Fruit fly (Drosophila melanogaster) whole organism, embryonic: ENCODE results near the gene CG46440.

ENCODE experiments used
- Aef1 ChIP-seq: fragments of 200-800 bp; sonication (Bioruptor generic); IDR thresholded peaks from 3 replicates; pipeline ENCODE4 v1.3.6; 2022; ENCODE audit warnings: missing biosample characterization, missing genetic modification characterization
- Atf6 ChIP-seq: fragments of 200-800 bp; sonication (Bioruptor generic); IDR thresholded peaks from 2 replicates; pipeline ENCODE4 v1.3.6; 2022; ENCODE audit warnings: missing biosample characterization, missing genetic modification characterization
- B-H1 ChIP-seq: fragments of 200-800 bp; sonication (Bioruptor generic); IDR thresholded peaks from 3 replicates; pipeline ENCODE4 v1.3.6; 2022; ENCODE audit warnings: missing biosample characterization, missing genetic modification characterization
- BEAF-32 ChIP-seq: fragments of 200-800 bp; sonication (Bioruptor generic); optimal IDR thresholded peaks from 3 replicates; lab custom pipeline; 2017; ENCODE audit warnings: missing biosample characterization, missing genetic modification characterization, mild to moderate bottlenecking, moderate library complexity, missing genetic modification reagents
- Bgb ChIP-seq: fragments of 200-800 bp; sonication (Bioruptor generic); IDR thresholded peaks from 2 replicates; pipeline ENCODE4 v1.3.6; 2022; ENCODE audit warnings: missing biosample characterization, missing genetic modification characterization; ENCODE audit not compliant: partially characterized antibody
- Blimp-1 ChIP-seq: fragments of 200-800 bp; sonication (Bioruptor generic); optimal IDR thresholded peaks from 3 replicates; lab custom pipeline; 2018; ENCODE audit warnings: missing biosample characterization, missing genetic modification characterization, mild to moderate bottlenecking, moderate library complexity, missing genetic modification reagents
- BtbVII ChIP-seq: fragments of 200-800 bp; sonication (Bioruptor generic); optimal IDR thresholded peaks from 3 replicates; lab custom pipeline; 2017; ENCODE audit warnings: missing biosample characterization, mild to moderate bottlenecking, missing genetic modification characterization
- CG10209 ChIP-seq: fragments of 200-800 bp; sonication (Bioruptor generic); optimal IDR thresholded peaks from 3 replicates; lab custom pipeline; 2017; ENCODE audit warnings: missing biosample characterization, mild to moderate bottlenecking, missing genetic modification characterization, missing genetic modification reagents
- CG1024 ChIP-seq: fragments of 200-800 bp; sonication (Bioruptor generic); IDR thresholded peaks from 2 replicates; pipeline ENCODE4 v1.3.6; 2022; ENCODE audit warnings: missing biosample characterization, missing genetic modification characterization
- CG11247 ChIP-seq: fragments of 200-800 bp; sonication (Bioruptor generic); IDR thresholded peaks from 2 replicates; pipeline ENCODE4 v1.3.6; 2022; ENCODE audit warnings: missing biosample characterization, missing genetic modification characterization
- CG13775 ChIP-seq: fragments of 200-800 bp; sonication (Bioruptor generic); optimal IDR thresholded peaks from 3 replicates; lab custom pipeline; 2017; ENCODE audit warnings: missing biosample characterization, mild to moderate bottlenecking, missing genetic modification characterization
- CG14050 ChIP-seq: fragments of 200-800 bp; sonication (Bioruptor generic); IDR thresholded peaks from 3 replicates; pipeline ENCODE4 v1.3.6; 2022; ENCODE audit warnings: missing biosample characterization, missing genetic modification characterization
- CG16863 ChIP-seq: fragments of 200-800 bp; sonication (Bioruptor generic); optimal IDR thresholded peaks from 3 replicates; lab custom pipeline; 2016; ENCODE audit warnings: missing biosample characterization, missing genetic modification characterization
- CG2116 ChIP-seq: fragments of 200-800 bp; sonication (Bioruptor generic); optimal IDR thresholded peaks from 3 replicates; lab custom pipeline; 2018; ENCODE audit warnings: missing biosample characterization, mild to moderate bottlenecking, missing genetic modification characterization
- CG2678 ChIP-seq: fragments of 200-800 bp; sonication (Bioruptor generic); optimal IDR thresholded peaks from 3 replicates; lab custom pipeline; 2019; ENCODE audit warnings: missing biosample characterization, mild to moderate bottlenecking, missing genetic modification characterization, moderate library complexity
- CG33557 ChIP-seq: fragments of 200-800 bp; sonication (Bioruptor generic); optimal IDR thresholded peaks from 2 replicates; lab custom pipeline; 2019; ENCODE audit warnings: missing biosample characterization, mild to moderate bottlenecking, missing genetic modification characterization, moderate library complexity
- CG34224 ChIP-seq: fragments of 200-800 bp; sonication (Bioruptor generic); IDR thresholded peaks from 3 replicates; pipeline ENCODE4 v1.3.6; 2022; ENCODE audit warnings: missing biosample characterization, missing genetic modification characterization; ENCODE audit not compliant: partially characterized antibody
- CG4730 ChIP-seq: fragments of 200-800 bp; sonication (Bioruptor generic); IDR thresholded peaks from 2 replicates; pipeline ENCODE4 v1.3.6; 2022; ENCODE audit warnings: missing biosample characterization, missing genetic modification characterization
- CG6791 ChIP-seq: fragments of 200-800 bp; sonication (Bioruptor generic); IDR thresholded peaks from 3 replicates; pipeline ENCODE4 v1.3.6; 2022; ENCODE audit warnings: missing biosample characterization, missing genetic modification characterization; ENCODE audit not compliant: partially characterized antibody
- CG7786 ChIP-seq: fragments of 200-800 bp; sonication (Bioruptor generic); optimal IDR thresholded peaks from 2 replicates; lab custom pipeline; 2016; ENCODE audit warnings: missing biosample characterization, missing genetic modification characterization
- CG8281 ChIP-seq: fragments of 200-800 bp; sonication (Bioruptor generic); optimal IDR thresholded peaks from 2 replicates; lab custom pipeline; 2018; ENCODE audit warnings: missing biosample characterization, mild to moderate bottlenecking, missing genetic modification characterization, moderate library complexity
- CG8290 ChIP-seq, 3 experiments: fragments of 200-800 bp; sonication (Bioruptor generic); optimal IDR thresholded peaks; 2 replicates each; lab custom pipeline; 2016 to 2019; ENCODE audit warnings: missing biosample characterization in 3 of 3, missing genetic modification characterization in 3 of 3, mild to moderate bottlenecking in 2 of 3, moderate library complexity in 1 of 3
- CG9797 ChIP-seq: fragments of 200-800 bp; sonication (Bioruptor generic); optimal IDR thresholded peaks from 3 replicates; lab custom pipeline; 2018; ENCODE audit warnings: missing biosample characterization, mild to moderate bottlenecking, missing genetic modification characterization
- Chrac-16 ChIP-seq: fragments of 200-800 bp; sonication (Bioruptor generic); optimal IDR thresholded peaks from 3 replicates; lab custom pipeline; 2016; ENCODE audit warnings: missing biosample characterization, missing genetic modification characterization
- D ChIP-seq, 2 experiments: fragments of 200-800 bp in 1 of 2; fragments of >200 bp in 1 of 2; sonication (Bioruptor generic) in 1 of 2; optimal IDR thresholded peaks; 2 replicates in 1 of 2; 3 replicates in 1 of 2; lab custom pipeline; 2017; ENCODE audit warnings: mild to moderate bottlenecking in 1 of 2, missing biosample characterization in 1 of 2, missing genetic modification characterization in 1 of 2, missing genetic modification reagents in 1 of 2
- Deaf1 ChIP-seq: fragments of 200-800 bp; optimal IDR thresholded peaks from 3 replicates; lab custom pipeline; 2019; ENCODE audit warnings: missing biosample characterization, mild to moderate bottlenecking, missing genetic modification characterization, moderate library complexity
- Doc3 ChIP-seq: fragments of 200-800 bp; sonication (Bioruptor generic); IDR thresholded peaks from 3 replicates; pipeline ENCODE4 v1.3.6; 2022; ENCODE audit warnings: missing biosample characterization, missing genetic modification characterization; ENCODE audit not compliant: partially characterized antibody
- HLH4C ChIP-seq: fragments of 200-800 bp; sonication (Bioruptor generic); IDR thresholded peaks from 3 replicates; pipeline ENCODE4 v1.3.6; 2022; ENCODE audit warnings: missing biosample characterization, missing genetic modification characterization; ENCODE audit not compliant: partially characterized antibody
- Hey ChIP-seq: fragments of 200-800 bp; sonication (Bioruptor generic); optimal IDR thresholded peaks from 3 replicates; lab custom pipeline; 2018; ENCODE audit warnings: missing biosample characterization, mild to moderate bottlenecking, missing genetic modification characterization
- HmgZ ChIP-seq: fragments of 200-800 bp; sonication (Bioruptor generic); optimal IDR thresholded peaks from 2 replicates; lab custom pipeline; 2018; ENCODE audit warnings: missing biosample characterization, mild to moderate bottlenecking, missing genetic modification characterization
- Hmr ChIP-seq: fragments of 200-800 bp; sonication (Bioruptor generic); optimal IDR thresholded peaks from 3 replicates; lab custom pipeline; 2017; ENCODE audit warnings: mild to moderate bottlenecking, missing biosample characterization, missing genetic modification reagents, missing genetic modification characterization
- Med ChIP-seq: fragments of 200-800 bp; sonication (Bioruptor generic); peaks from one replicate; lab custom pipeline; 2016; ENCODE audit warnings: missing biosample characterization, missing genetic modification characterization, mild to moderate bottlenecking, inconsistent platforms, moderate library complexity
- NC2α ChIP-seq: fragments of 200-800 bp; sonication (Bioruptor generic); optimal IDR thresholded peaks from 2 replicates; lab custom pipeline; 2016; ENCODE audit warnings: missing biosample characterization, missing genetic modification characterization
- Pdp1 ChIP-seq, 2 experiments: fragments of 200-800 bp; sonication (Bioruptor generic); optimal IDR thresholded peaks; 3 replicates each; lab custom pipeline; 2016; ENCODE audit warnings: missing biosample characterization in 2 of 2, missing genetic modification characterization in 2 of 2, mild to moderate bottlenecking in 1 of 2, moderate library complexity in 1 of 2
- Sox100B ChIP-seq: fragments of 200-800 bp; sonication (Bioruptor generic); optimal IDR thresholded peaks from 3 replicates; lab custom pipeline; 2018; ENCODE audit warnings: missing biosample characterization, mild to moderate bottlenecking, missing genetic modification characterization
- Sry-δ ChIP-seq: fragments of 200-800 bp; sonication (Bioruptor generic); optimal IDR thresholded peaks from 2 replicates; lab custom pipeline; 2016; ENCODE audit warnings: missing biosample characterization, missing genetic modification characterization
- YL-1 ChIP-seq: fragments of 200-800 bp; sonication (Bioruptor generic); optimal IDR thresholded peaks from 3 replicates; lab custom pipeline; 2017; ENCODE audit warnings: missing biosample characterization, mild to moderate bottlenecking, missing genetic modification characterization
- chinmo ChIP-seq: fragments of 200-800 bp; sonication (Bioruptor generic); IDR thresholded peaks from 4 replicates; pipeline ENCODE4 v1.3.6; 2022; ENCODE audit warnings: missing biosample characterization, missing genetic modification characterization; ENCODE audit not compliant: partially characterized antibody
- croc ChIP-seq: fragments of 200-800 bp; sonication (Bioruptor generic); conservative IDR thresholded peaks from 3 replicates; pipeline ENCODE4 v1.3.6; 2022; ENCODE audit warnings: missing biosample characterization, missing genetic modification characterization
- dati ChIP-seq: fragments of 200-800 bp; sonication (Bioruptor generic); IDR thresholded peaks from 2 replicates; pipeline ENCODE4 v1.3.6; 2022; ENCODE audit warnings: missing biosample characterization, missing genetic modification characterization
- fd102C ChIP-seq: fragments of 200-800 bp; sonication (Bioruptor generic); optimal IDR thresholded peaks from 2 replicates; lab custom pipeline; 2018; ENCODE audit warnings: missing biosample characterization, mild to moderate bottlenecking, missing genetic modification characterization, moderate library complexity
- gt ChIP-seq: fragments of 200-800 bp; sonication (Bioruptor generic); IDR thresholded peaks from 2 replicates; pipeline ENCODE4 v1.3.6; 2022; ENCODE audit warnings: missing biosample characterization, missing genetic modification characterization
- org-1 ChIP-seq: fragments of 200-800 bp; sonication (Bioruptor generic); optimal IDR thresholded peaks from 2 replicates; lab custom pipeline; 2017; ENCODE audit warnings: missing biosample characterization, missing genetic modification characterization
- otp ChIP-seq: fragments of 200-800 bp; sonication (Bioruptor generic); IDR thresholded peaks from 3 replicates; pipeline ENCODE4, ENCODE4 v1.3.6; 2022; ENCODE audit warnings: missing biosample characterization, missing genetic modification characterization
- repo ChIP-seq: fragments of 200-800 bp; sonication (Bioruptor generic); optimal IDR thresholded peaks from 2 replicates; lab custom pipeline; 2016; ENCODE audit warnings: missing biosample characterization, missing genetic modification characterization
- sens ChIP-seq: fragments of 200-800 bp; sonication (Bioruptor generic); peaks from one replicate; lab custom pipeline; 2016; ENCODE audit warnings: missing biosample characterization, missing genetic modification characterization
- sima ChIP-seq: fragments of 200-800 bp; sonication (Bioruptor generic); optimal IDR thresholded peaks from 2 replicates; lab custom pipeline; 2016; ENCODE audit warnings: missing biosample characterization, missing genetic modification characterization
- sna ChIP-seq: fragments of 200-800 bp; sonication (Bioruptor generic); IDR thresholded peaks from 2 replicates; pipeline ENCODE4 v1.3.6; 2022; ENCODE audit warnings: missing biosample characterization, missing genetic modification characterization; ENCODE audit not compliant: partially characterized antibody
- wdn ChIP-seq: fragments of 200-800 bp; sonication (Bioruptor generic); IDR thresholded peaks from 2 replicates; pipeline ENCODE4 v1.3.6; 2022; ENCODE audit warnings: missing biosample characterization, missing genetic modification characterization

Gene CG46440

dm6 chrX:15849021-15849420, 8.6 kb downstream of the CG46440 start, which contains the start of gene sun (continued):
- TF ChIP-seq Sry-δ (GFP tag; lab: Kevin White, UChicago) (peak; percentile 29), wdn (GFP tag; lab: Robert Waterston, UW) (no peak), Pdp1 (GFP tag; optimal IDR thresholded peaks at IDR 0.05; lab: Kevin White, UChicago) (peak in 1 of 2 experiments; percentile 99), Doc3 (GFP tag; lab: Robert Waterston, UW) (0 out of 3 replicates have a peak, but pooled peaks have one; percentile 37), CG2116 (GFP tag; lab: Kevin White, UChicago) (peak; percentile 20), otp (GFP tag; lab: Robert Waterston, UW) (no peak), Sox100B (GFP tag; lab: Kevin White, UChicago) (no peak), fd102C (GFP tag; lab: Kevin White, UChicago) (no peak), NC2α (no peak), BEAF-32 (GFP tag; lab: Kevin White, UChicago) (peak; percentile 51), Bgb (peak; percentile 38; the same call in 1 of the 2 replicates), Med (GFP tag; lab: Kevin White, UChicago) (peak; percentile 82), CG13775 (no peak), D (optimal IDR thresholded peaks at IDR 0.05; lab: Kevin White, UChicago) (no peak), D (GFP tag; optimal IDR thresholded peaks at IDR 0.05; lab: Kevin White, UChicago) (no peak), Deaf1 (tag; lab: Kevin White, UChicago) (no peak), repo (GFP tag; lab: Kevin White, UChicago) (no peak), Atf6 (0 out of 2 replicates have a peak, but pooled peaks have one; percentile 24), org-1 (no peak), CG16863 (GFP tag; lab: Kevin White, UChicago) (no peak), dati (GFP tag; lab: Robert Waterston, UW) (no peak), Aef1 (GFP tag; lab: Robert Waterston, UW) (no peak), CG1024 (GFP tag; lab: Robert Waterston, UW) (no peak), chinmo (GFP tag; lab: Robert Waterston, UW) (no peak), CG4730 (GFP tag; lab: Robert Waterston, UW) (no peak), sna (GFP tag; lab: Robert Waterston, UW) (no peak), CG9797 (GFP tag; lab: Kevin White, UChicago) (peak; percentile 69), HmgZ (tag; lab: Kevin White, UChicago) (no peak), Hmr (no peak), sens (GFP tag; lab: Kevin White, UChicago) (peak; percentile 66), Blimp-1 (no peak), B-H1 (GFP tag; lab: Robert Waterston, UW) (no peak), Hey (no peak), CG34224 (GFP tag; lab: Robert Waterston, UW) (no peak; the same call in 2 of the 3 replicates), gt (no peak), YL-1 (GFP tag; lab: Kevin White, UChicago) (peak; percentile 73), CG33557 (GFP tag; lab: Kevin White, UChicago) (no peak), sima (GFP tag; lab: Kevin White, UChicago) (no peak), CG8281 (tag; lab: Kevin White, UChicago) (no peak), CG7786 (GFP tag; lab: Kevin White, UChicago) (no peak), CG8290 (GFP tag; optimal IDR thresholded peaks at IDR 0.05; lab: Kevin White, UChicago) (no peak), CG8290 (tag; optimal IDR thresholded peaks at IDR 0.05; lab: Kevin White, UChicago) (no peak), croc (GFP tag; lab: Robert Waterston, UW) (no peak), CG10209 (GFP tag; lab: Kevin White, UChicago) (no peak), CG11247 (no peak), Chrac-16 (GFP tag; lab: Kevin White, UChicago) (no peak), CG2678 (tag; lab: Kevin White, UChicago) (no peak), HLH4C (GFP tag; lab: Robert Waterston, UW) (0 out of 3 replicates have a peak, but pooled peaks have one; percentile 32), BtbVII (GFP tag; lab: Kevin White, UChicago) (no peak), CG14050 (GFP tag; lab: Robert Waterston, UW) (no peak), CG6791 (no peak)
